Worm (Caenorhabditis elegans) whole organism, midembryonic: ENCODE data around the gene Y75B8A.24.

Source experiments
- T22C8.4 ChIP-seq: fragments of 200-800 bp; sonication (Bioruptor generic); IDR thresholded peaks from 2 replicates; pipeline ENCODE4 v1.3.6; 2022; ENCODE audit warnings: missing genetic modification characterization, missing compliant biosample characterization
- cog-1 ChIP-seq: sonication (generic microtip); optimal IDR thresholded peaks from 2 replicates; lab custom pipeline; 2016; ENCODE audit warnings: missing genetic modification characterization, missing compliant biosample characterization
- flt-1 ChIP-seq: fragments of 200-800 bp; sonication (Bioruptor generic); IDR thresholded peaks from 2 replicates; pipeline ENCODE4 v1.3.6; 2022; ENCODE audit warnings: missing genetic modification characterization, missing compliant biosample characterization
- klf-2 ChIP-seq: fragments of 200-800 bp; sonication (Bioruptor generic); conservative IDR thresholded peaks from 2 replicates; pipeline ENCODE4 v1.3.6; 2022; ENCODE audit warnings: missing genetic modification reagents, missing genetic modification characterization, missing compliant biosample characterization
- med-1 ChIP-seq: sonication (generic microtip); optimal IDR thresholded peaks from 2 replicates; lab custom pipeline; 2017; ENCODE audit warnings: missing genetic modification characterization, mild to moderate bottlenecking, missing compliant biosample characterization, antibody characterized with exemption, missing genetic modification reagents; ENCODE audit not compliant: insufficient read depth
- ref-1 ChIP-seq: fragments of 200-800 bp; sonication (Bioruptor generic); conservative IDR thresholded peaks from 2 replicates; pipeline ENCODE4 v1.3.6; 2022; ENCODE audit warnings: missing genetic modification reagents, missing genetic modification characterization, missing compliant biosample characterization
- tab-1 ChIP-seq: fragments of 200-800 bp; sonication (Bioruptor generic); IDR thresholded peaks from 2 replicates; pipeline ENCODE4 v1.3.6; 2022; ENCODE audit warnings: missing genetic modification characterization, missing compliant biosample characterization
- ztf-23 ChIP-seq: fragments of 200-800 bp; sonication (Bioruptor generic); IDR thresholded peaks from 2 replicates; pipeline ENCODE4 v1.3.6; 2022; ENCODE audit warnings: missing genetic modification reagents, missing genetic modification characterization, missing compliant biosample characterization
- ztf-29 ChIP-seq: fragments of 200-800 bp; sonication (Bioruptor generic); IDR thresholded peaks from 2 replicates; pipeline ENCODE4 v1.3.6; 2022; ENCODE audit warnings: missing genetic modification reagents, missing genetic modification characterization, missing compliant biosample characterization

The Y75B8A.24 gene

DNA sequence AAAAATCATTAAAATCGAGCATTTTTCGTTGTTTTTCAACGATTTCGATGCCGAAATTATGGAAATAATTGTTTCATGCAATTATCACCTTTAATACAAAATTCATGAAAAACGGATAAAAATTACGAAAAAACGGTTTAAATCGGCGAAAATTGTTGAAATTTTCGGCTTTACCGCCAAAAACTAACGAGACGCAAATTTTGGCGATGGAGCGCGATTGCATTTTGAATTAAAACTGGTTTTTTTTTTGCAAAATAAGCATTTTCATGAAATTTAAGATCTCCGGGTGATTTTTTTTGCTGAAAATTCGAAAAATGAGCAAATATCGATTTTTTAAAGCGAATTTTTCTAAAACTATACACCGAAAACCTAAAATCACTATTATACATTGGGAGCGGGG lies 22.4 kb downstream of the Y75B8A.24 start:
- TF ChIP-seq T22C8.4 (GFP tag; lab: Robert Waterston, UW), result no peak
- TF ChIP-seq ztf-23 (GFP tag; lab: Robert Waterston, UW), result no peak
- no peak for TF ChIP-seq tab-1 (GFP tag; lab: Robert Waterston, UW)
- TF ChIP-seq cog-1 (tag; lab: Kevin White, UChicago), result no peak
- no peak for TF ChIP-seq ztf-29 (GFP tag; lab: Robert Waterston, UW)
- TF ChIP-seq ref-1 (GFP tag; lab: Robert Waterston, UW), result no peak
- no peak for TF ChIP-seq med-1 (GFP tag; lab: Kevin White, UChicago)
- no peak for TF ChIP-seq klf-2 (GFP tag; lab: Robert Waterston, UW)
- no peak for TF ChIP-seq flt-1 (GFP tag; lab: Robert Waterston, UW)

DNA sequence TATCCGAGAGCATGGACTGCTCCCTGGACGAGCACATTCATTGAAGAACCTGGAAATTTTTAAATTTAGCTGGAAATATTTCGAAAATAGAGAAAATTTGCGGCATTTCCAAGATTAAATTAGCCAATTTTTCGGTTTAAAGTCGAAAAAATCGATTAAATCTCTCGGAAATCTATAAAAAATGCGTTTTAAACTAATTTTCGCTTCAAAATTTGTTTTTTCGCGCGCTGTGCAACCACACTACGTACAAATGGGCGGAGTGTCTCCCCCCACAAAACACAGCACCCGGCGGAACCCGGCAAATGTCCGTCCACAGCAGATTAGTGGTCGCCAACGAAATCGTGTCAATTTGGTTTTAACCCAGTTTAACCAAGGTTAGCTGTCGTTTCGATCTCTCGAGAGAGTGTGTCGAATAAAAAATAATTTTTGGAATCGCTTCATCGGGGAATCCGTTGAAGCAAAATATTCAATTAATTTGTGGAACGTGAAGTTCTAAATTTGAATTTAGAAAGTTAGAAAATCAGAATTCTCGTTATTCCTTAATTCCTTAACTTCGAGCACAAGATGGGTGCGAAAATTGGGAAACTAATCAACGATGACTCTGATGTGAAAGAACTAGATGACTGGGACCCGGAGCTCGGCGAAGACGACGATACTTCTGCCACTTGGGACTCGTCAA lies 23.3 kb downstream of the Y75B8A.24 start, which contains the start of the genes tim-1 and Y75B8A.23:
Gene tim-1, minus strand, starts transcription at position 51 of the 679 bp plus-strand sequence.
Gene Y75B8A.23, plus strand, starts transcription at position 547 of the 679 bp plus-strand sequence.
- TF ChIP-seq klf-2 (GFP tag; lab: Robert Waterston, UW), result no peak
- TF ChIP-seq tab-1 (GFP tag; lab: Robert Waterston, UW), result no peak
- peak; percentile 67 for TF ChIP-seq flt-1 (GFP tag; lab: Robert Waterston, UW)
- no peak for TF ChIP-seq med-1 (GFP tag; lab: Kevin White, UChicago)
- TF ChIP-seq ztf-23 (GFP tag; lab: Robert Waterston, UW), result peak; percentile 64; the same call in 1 of the 2 replicates
- TF ChIP-seq ref-1 (GFP tag; lab: Robert Waterston, UW), result no peak
- 0 out of 2 replicates have a peak, but pooled peaks have one; percentile 16 for TF ChIP-seq T22C8.4 (GFP tag; lab: Robert Waterston, UW)
- no peak for TF ChIP-seq ztf-29 (GFP tag; lab: Robert Waterston, UW)
- TF ChIP-seq cog-1 (tag; lab: Kevin White, UChicago), result peak; percentile 60

DNA sequence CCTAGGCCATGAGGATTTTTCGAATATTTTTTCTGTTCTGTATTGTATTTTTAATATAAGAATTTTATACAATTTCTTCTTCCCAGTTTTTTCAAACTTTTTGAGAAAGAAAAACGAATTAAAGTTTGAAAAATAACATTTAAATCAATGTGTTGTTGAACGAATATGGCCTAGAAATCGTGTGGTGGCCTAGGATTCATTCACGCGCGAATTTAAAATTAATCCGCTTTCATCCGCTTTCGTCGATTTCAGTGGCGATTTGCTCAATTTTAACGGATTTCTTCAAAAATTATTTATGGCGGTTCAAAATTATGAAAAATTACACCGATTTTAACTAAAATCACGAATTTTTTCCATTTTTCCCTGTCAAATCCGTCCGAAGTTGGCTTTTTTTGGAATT lies 26.2 kb downstream of the Y75B8A.24 start:
- no peak for TF ChIP-seq cog-1 (tag; lab: Kevin White, UChicago)
- no peak for TF ChIP-seq ztf-23 (GFP tag; lab: Robert Waterston, UW)
- no peak for TF ChIP-seq ref-1 (GFP tag; lab: Robert Waterston, UW)
- TF ChIP-seq med-1 (GFP tag; lab: Kevin White, UChicago), result no peak
- TF ChIP-seq klf-2 (GFP tag; lab: Robert Waterston, UW), result no peak
- TF ChIP-seq T22C8.4 (GFP tag; lab: Robert Waterston, UW), result no peak
- no peak for TF ChIP-seq flt-1 (GFP tag; lab: Robert Waterston, UW)

DNA sequence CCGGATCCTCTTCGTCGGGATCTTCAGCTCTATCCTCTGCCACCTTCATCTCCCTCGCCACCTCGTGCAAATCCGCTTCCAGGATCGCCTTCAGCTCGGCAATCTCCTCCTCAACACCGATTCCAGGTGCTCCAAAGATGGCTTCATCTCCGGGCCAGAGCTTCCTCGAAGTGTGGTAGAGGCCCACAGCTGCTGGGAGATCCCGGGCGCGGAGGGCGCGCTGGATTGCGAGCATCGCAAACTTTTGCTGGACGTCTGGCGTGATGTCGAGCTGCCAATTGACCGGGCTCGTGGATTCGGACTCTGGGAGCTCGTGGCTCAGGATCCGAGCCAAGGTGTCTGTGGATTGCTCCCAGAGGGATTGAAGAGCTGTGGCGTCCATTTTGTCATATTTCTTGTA lies 28.0 kb downstream of the Y75B8A.24 start:
- TF ChIP-seq ztf-29 (GFP tag; lab: Robert Waterston, UW) (no peak), tab-1 (GFP tag; lab: Robert Waterston, UW) (no peak), ztf-23 (GFP tag; lab: Robert Waterston, UW) (no peak), flt-1 (GFP tag; lab: Robert Waterston, UW) (no peak), klf-2 (GFP tag; lab: Robert Waterston, UW) (no peak), med-1 (GFP tag; lab: Kevin White, UChicago) (no peak), ref-1 (GFP tag; lab: Robert Waterston, UW) (no peak), T22C8.4 (GFP tag; lab: Robert Waterston, UW) (no peak), cog-1 (tag; lab: Kevin White, UChicago) (no peak)

DNA sequence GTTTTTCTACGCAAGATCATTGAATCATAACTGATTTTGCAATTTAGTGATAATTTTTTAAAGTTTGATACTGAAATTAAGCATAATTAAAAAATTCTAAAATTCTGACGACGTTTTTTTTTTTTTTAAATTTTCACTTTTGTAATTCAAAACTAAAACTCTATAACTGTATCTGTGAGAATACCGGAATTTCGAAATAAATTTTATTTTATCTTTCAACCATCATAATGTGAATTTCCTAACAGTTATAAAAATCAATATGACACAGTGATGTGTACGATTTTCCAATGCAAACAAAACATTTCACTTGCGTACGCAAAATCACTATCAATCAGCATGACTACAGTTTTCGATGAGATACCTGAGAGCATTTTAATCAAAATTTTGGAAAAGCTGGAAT lies 37.6 kb downstream of the Y75B8A.24 start, which contains the start of the genes grl-15 and fbxa-89:
Gene grl-15, minus strand, starts transcription at position 101 of the 400 bp plus-strand sequence.
Gene fbxa-89, plus strand, starts transcription at position 271 of the 400 bp plus-strand sequence.
- TF ChIP-seq ref-1 (GFP tag; lab: Robert Waterston, UW) (no peak), T22C8.4 (GFP tag; lab: Robert Waterston, UW) (no peak), tab-1 (GFP tag; lab: Robert Waterston, UW) (no peak), klf-2 (GFP tag; lab: Robert Waterston, UW) (no peak), ztf-23 (GFP tag; lab: Robert Waterston, UW) (no peak), flt-1 (GFP tag; lab: Robert Waterston, UW) (no peak), med-1 (GFP tag; lab: Kevin White, UChicago) (no peak)

DNA sequence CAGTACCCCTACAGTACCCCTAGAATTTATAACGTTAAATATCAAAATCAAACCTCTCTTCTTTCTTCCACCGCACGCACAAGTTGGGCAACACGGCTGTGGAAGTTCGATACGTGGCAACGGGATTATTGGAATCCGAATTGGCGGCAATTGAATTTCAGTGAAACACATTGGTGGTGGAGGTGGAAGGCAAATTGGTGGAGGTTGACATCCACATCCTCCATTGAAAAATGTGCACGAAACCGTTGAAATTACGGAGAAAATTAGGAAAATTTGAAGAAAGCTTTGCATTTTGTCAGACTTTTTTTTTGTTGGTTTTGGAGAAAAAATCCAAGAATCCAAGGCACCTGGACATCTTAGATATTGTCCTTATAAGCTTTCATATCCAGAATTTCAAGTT lies 38.2 kb downstream of the Y75B8A.24 start:
- no peak for TF ChIP-seq med-1 (GFP tag; lab: Kevin White, UChicago)
- TF ChIP-seq tab-1 (GFP tag; lab: Robert Waterston, UW), result no peak
- no peak for TF ChIP-seq cog-1 (tag; lab: Kevin White, UChicago)
- no peak for TF ChIP-seq T22C8.4 (GFP tag; lab: Robert Waterston, UW)
- TF ChIP-seq flt-1 (GFP tag; lab: Robert Waterston, UW), result no peak
- TF ChIP-seq ztf-23 (GFP tag; lab: Robert Waterston, UW), result no peak
- no peak for TF ChIP-seq klf-2 (GFP tag; lab: Robert Waterston, UW)
- TF ChIP-seq ref-1 (GFP tag; lab: Robert Waterston, UW), result no peak
- TF ChIP-seq ztf-29 (GFP tag; lab: Robert Waterston, UW), result no peak

DNA sequence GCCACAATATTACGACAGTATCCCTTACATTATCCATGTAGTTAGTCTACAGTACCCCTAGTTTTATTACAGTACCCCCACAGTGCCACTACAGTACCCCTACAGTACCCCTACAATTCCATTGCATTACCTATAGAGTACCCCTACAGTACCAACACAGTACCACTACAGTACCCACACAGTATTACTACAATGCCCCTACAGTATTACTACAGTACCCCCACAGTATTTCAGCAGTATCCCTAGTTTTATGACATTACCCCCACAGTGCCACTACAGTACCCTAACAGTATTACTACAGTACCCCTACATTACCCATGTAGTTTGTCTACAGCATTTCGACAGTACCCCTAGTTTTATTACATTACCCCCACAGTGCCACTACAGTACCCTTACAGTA lies 40.1 kb downstream of the Y75B8A.24 start:
- no peak for TF ChIP-seq tab-1 (GFP tag; lab: Robert Waterston, UW)
- TF ChIP-seq ztf-29 (GFP tag; lab: Robert Waterston, UW), result no peak
- no peak for TF ChIP-seq flt-1 (GFP tag; lab: Robert Waterston, UW)
- TF ChIP-seq ztf-23 (GFP tag; lab: Robert Waterston, UW), result no peak
- no peak for TF ChIP-seq med-1 (GFP tag; lab: Kevin White, UChicago)
- no peak for TF ChIP-seq klf-2 (GFP tag; lab: Robert Waterston, UW)
- no peak for TF ChIP-seq T22C8.4 (GFP tag; lab: Robert Waterston, UW)
- TF ChIP-seq ref-1 (GFP tag; lab: Robert Waterston, UW), result no peak
- TF ChIP-seq cog-1 (tag; lab: Kevin White, UChicago), result no peak

DNA sequence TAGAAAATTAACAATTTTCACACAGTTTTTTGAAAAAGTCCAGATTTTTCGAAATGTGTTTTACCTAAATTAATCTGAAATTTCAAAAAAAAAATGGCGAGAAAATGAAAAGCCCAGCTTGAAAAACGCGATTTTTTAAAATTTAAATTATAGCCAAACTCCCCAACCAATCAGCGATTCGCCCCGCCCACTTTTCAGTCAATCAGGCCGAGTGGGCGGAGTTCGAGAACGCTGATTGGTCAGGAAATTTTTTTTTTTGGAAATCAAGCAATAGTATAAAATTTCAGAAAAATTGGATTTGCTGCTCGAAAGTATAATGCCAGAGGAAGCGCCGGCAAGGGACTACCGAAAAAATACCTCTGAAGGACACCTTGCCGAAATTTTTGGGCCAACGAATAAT lies 42.0 kb downstream of the Y75B8A.24 start:
- TF ChIP-seq ref-1 (GFP tag; lab: Robert Waterston, UW) (no peak), cog-1 (tag; lab: Kevin White, UChicago) (no peak), tab-1 (GFP tag; lab: Robert Waterston, UW) (no peak), T22C8.4 (GFP tag; lab: Robert Waterston, UW) (no peak), ztf-23 (GFP tag; lab: Robert Waterston, UW) (no peak), klf-2 (GFP tag; lab: Robert Waterston, UW) (no peak), med-1 (GFP tag; lab: Kevin White, UChicago) (no peak), ztf-29 (GFP tag; lab: Robert Waterston, UW) (no peak), flt-1 (GFP tag; lab: Robert Waterston, UW) (no peak)
